Fruit fly (Drosophila melanogaster) whole organism, adult: ENCODE data around the gene CG17681.

Experiments
- CG11617 ChIP-seq: fragments of 200-800 bp; sonication (Bioruptor generic); optimal IDR thresholded peaks from 2 replicates; lab custom pipeline; 2017; ENCODE audit warnings: mild to moderate bottlenecking, missing biosample characterization, missing genetic modification reagents, missing genetic modification characterization
- CG12768 ChIP-seq: fragments of 200-800 bp; sonication (Bioruptor generic); optimal IDR thresholded peaks from 2 replicates; lab custom pipeline; 2017; ENCODE audit warnings: missing biosample characterization, missing genetic modification characterization, mild to moderate bottlenecking, moderate library complexity, missing genetic modification reagents
- CG14711 ChIP-seq: fragments of 200-800 bp; sonication (Bioruptor generic); optimal IDR thresholded peaks from 2 replicates; lab custom pipeline; 2018; ENCODE audit warnings: missing biosample characterization, mild to moderate bottlenecking, missing genetic modification characterization, moderate library complexity
- CG1620 ChIP-seq: fragments of 200-800 bp; sonication (Bioruptor generic); optimal IDR thresholded peaks from 2 replicates; lab custom pipeline; 2016; ENCODE audit warnings: missing biosample characterization, missing genetic modification characterization
- CG33017 ChIP-seq: fragments of 200-800 bp; sonication (Bioruptor generic); optimal IDR thresholded peaks from 2 replicates; lab custom pipeline; 2018; ENCODE audit warnings: missing biosample characterization, mild to moderate bottlenecking, missing genetic modification characterization, moderate library complexity
- CG5204 ChIP-seq: fragments of 200-800 bp; sonication (Bioruptor generic); optimal IDR thresholded peaks from 2 replicates; lab custom pipeline; 2016; ENCODE audit warnings: missing biosample characterization, missing genetic modification characterization
- CG7045 ChIP-seq: fragments of 200-800 bp; sonication (Bioruptor generic); optimal IDR thresholded peaks from 2 replicates; lab custom pipeline; 2017; ENCODE audit warnings: missing biosample characterization, mild to moderate bottlenecking, missing genetic modification characterization
- CG7101 ChIP-seq: fragments of 200-800 bp; sonication (Bioruptor generic); optimal IDR thresholded peaks from 2 replicates; lab custom pipeline; 2018; ENCODE audit warnings: missing biosample characterization, mild to moderate bottlenecking, missing genetic modification characterization, moderate library complexity
- Clk ChIP-seq: fragments of 200-800 bp; sonication (Bioruptor generic); optimal IDR thresholded peaks from 2 replicates; lab custom pipeline; 2017; ENCODE audit warnings: missing biosample characterization, missing genetic modification characterization
- Crg-1 ChIP-seq: fragments of 200-800 bp; sonication (Bioruptor generic); optimal IDR thresholded peaks from 2 replicates; lab custom pipeline; 2016; ENCODE audit warnings: missing biosample characterization, missing genetic modification characterization
- Hr96 ChIP-seq: fragments of 200-800 bp; sonication (Bioruptor generic); optimal IDR thresholded peaks from 2 replicates; lab custom pipeline; 2016; ENCODE audit warnings: missing biosample characterization, missing genetic modification characterization
- Mnt ChIP-seq: fragments of 200-800 bp; sonication (Bioruptor generic); optimal IDR thresholded peaks from 2 replicates; lab custom pipeline; 2016; ENCODE audit warnings: missing biosample characterization, mild to moderate bottlenecking, missing genetic modification characterization
- bab1 ChIP-seq: fragments of 200-800 bp; sonication (Bioruptor generic); optimal IDR thresholded peaks from 3 replicates; lab custom pipeline; 2019; ENCODE audit warnings: missing biosample characterization, mild to moderate bottlenecking, missing genetic modification characterization, moderate library complexity
- cic ChIP-seq: fragments of 200-800 bp; sonication (Bioruptor generic); optimal IDR thresholded peaks from 2 replicates; lab custom pipeline; 2017; ENCODE audit warnings: missing biosample characterization, mild to moderate bottlenecking, missing genetic modification characterization, moderate library complexity
- cnc ChIP-seq, 2 experiments: fragments of >200 bp; optimal IDR thresholded peaks; 2 replicates each; lab custom pipeline; 2017
- kay ChIP-seq: fragments of 200-800 bp; sonication (Bioruptor generic); peaks from one replicate; lab custom pipeline; 2016; ENCODE audit warnings: missing biosample characterization, missing genetic modification characterization, borderline replicate concordance
- ovo ChIP-seq: fragments of 200-800 bp; sonication (Bioruptor generic); optimal IDR thresholded peaks from 2 replicates; lab custom pipeline; 2016; ENCODE audit warnings: missing biosample characterization, missing genetic modification characterization
- pad ChIP-seq: fragments of 200-800 bp; sonication (Bioruptor generic); optimal IDR thresholded peaks from 3 replicates; lab custom pipeline; 2017; ENCODE audit warnings: missing biosample characterization, missing genetic modification characterization, mild to moderate bottlenecking, moderate library complexity, missing genetic modification reagents
- tj ChIP-seq: fragments of 200-800 bp; sonication (Bioruptor generic); optimal IDR thresholded peaks from 3 replicates; lab custom pipeline; 2017; ENCODE audit warnings: missing biosample characterization, mild to moderate bottlenecking, missing genetic modification characterization, moderate library complexity
- toe ChIP-seq: fragments of 200-800 bp; sonication (Bioruptor generic); optimal IDR thresholded peaks from 2 replicates; lab custom pipeline; 2016; ENCODE audit warnings: missing biosample characterization, missing genetic modification characterization

Gene CG17681

dm6 chr2L:18137591-18138247, 15.2 kb upstream of the CG17681 start, which contains the start of gene kel:
TSS of gene kel (minus strand) at chr2L:18138083.
- TF ChIP-seq CG7045 (no peak), CG1620 (no peak), kay (GFP tag; lab: Kevin White, UChicago) (no peak), CG11617 (no peak), Mnt (GFP tag; lab: Kevin White, UChicago) (peak; percentile 9), CG5204 (no peak), CG33017 (tag; lab: Kevin White, UChicago) (peak; percentile 28), CG14711 (tag; lab: Kevin White, UChicago) (peak; percentile 22), cnc (optimal IDR thresholded peaks at IDR 0.05; lab: Kevin White, UChicago) (no peak), CG12768 (peak; percentile 28), Clk (GFP tag; lab: Kevin White, UChicago) (no peak), cic (GFP tag; lab: Kevin White, UChicago) (peak; percentile 4), pad (GFP tag; lab: Kevin White, UChicago) (no peak), CG7101 (tag; lab: Kevin White, UChicago) (peak; percentile 26), tj (peak; percentile 20), bab1 (GFP tag; lab: Kevin White, UChicago) (peak; percentile 63), toe (GFP tag; lab: Kevin White, UChicago) (no peak), Hr96 (no peak), Crg-1 (GFP tag; lab: Kevin White, UChicago) (no peak), ovo (GFP tag; lab: Kevin White, UChicago) (no peak)

- TF ChIP-seq CG5204, result no peak
- no peak for TF ChIP-seq bab1 (GFP tag; lab: Kevin White, UChicago)
- no peak for TF ChIP-seq CG7045
- no peak for TF ChIP-seq Clk (GFP tag; lab: Kevin White, UChicago)
- TF ChIP-seq kay (GFP tag; lab: Kevin White, UChicago), result no peak
- no peak for TF ChIP-seq Crg-1 (GFP tag; lab: Kevin White, UChicago)
- no peak for TF ChIP-seq CG33017 (tag; lab: Kevin White, UChicago)
- no peak for TF ChIP-seq CG7101 (tag; lab: Kevin White, UChicago)
- no peak for TF ChIP-seq CG11617
- no peak for TF ChIP-seq ovo (GFP tag; lab: Kevin White, UChicago)
- no peak for TF ChIP-seq CG14711 (tag; lab: Kevin White, UChicago)
- no peak for TF ChIP-seq toe (GFP tag; lab: Kevin White, UChicago)
- TF ChIP-seq pad (GFP tag; lab: Kevin White, UChicago), result no peak
Measured at dm6 chr2L:18140544-18140943, 12.4 kb upstream of the CG17681 start.

- TF ChIP-seq CG7101 (tag; lab: Kevin White, UChicago) (peak; percentile 34), CG33017 (tag; lab: Kevin White, UChicago) (peak; percentile 35), CG7045 (no peak), ovo (GFP tag; lab: Kevin White, UChicago) (no peak), CG5204 (peak; percentile 32), CG12768 (peak; percentile 15), tj (peak; percentile 77), CG11617 (peak; percentile 49), bab1 (GFP tag; lab: Kevin White, UChicago) (peak; percentile 5), CG14711 (tag; lab: Kevin White, UChicago) (peak; percentile 27), Hr96 (no peak), pad (GFP tag; lab: Kevin White, UChicago) (no peak), Clk (GFP tag; lab: Kevin White, UChicago) (no peak), Crg-1 (GFP tag; lab: Kevin White, UChicago) (no peak)
Measured at dm6 chr2L:18141471-18142345, 11.2 kb upstream of the CG17681 start.

dm6 chr2L:18143176-18143575, 9.7 kb upstream of the CG17681 start:
- TF ChIP-seq CG14711 (tag; lab: Kevin White, UChicago), result no peak
- TF ChIP-seq Clk (GFP tag; lab: Kevin White, UChicago), result no peak
- TF ChIP-seq cic (GFP tag; lab: Kevin White, UChicago), result peak; percentile 15

- TF ChIP-seq cnc (optimal IDR thresholded peaks at IDR 0.05; lab: Kevin White, UChicago) (no peak), cic (GFP tag; lab: Kevin White, UChicago) (no peak), ovo (GFP tag; lab: Kevin White, UChicago) (no peak), CG7101 (tag; lab: Kevin White, UChicago) (no peak), Mnt (GFP tag; lab: Kevin White, UChicago) (no peak), bab1 (GFP tag; lab: Kevin White, UChicago) (no peak), CG14711 (tag; lab: Kevin White, UChicago) (no peak), CG12768 (no peak), CG33017 (tag; lab: Kevin White, UChicago) (no peak), Crg-1 (GFP tag; lab: Kevin White, UChicago) (no peak), pad (GFP tag; lab: Kevin White, UChicago) (no peak), toe (GFP tag; lab: Kevin White, UChicago) (no peak), tj (no peak), Clk (GFP tag; lab: Kevin White, UChicago) (no peak), CG7045 (no peak), Hr96 (no peak)
Measured at dm6 chr2L:18144268-18144834, 8.6 kb upstream of the CG17681 start.
